Worm (Caenorhabditis elegans): ENCODE data around the gene Y116F11A.6.
A peak's percentile ranks its signal among the peaks of the same experiment; 100 is the strongest.

The Y116F11A.6 gene

ce11 chrV:19760751-19761150, 41.4 kb downstream of the Y116F11A.6 start, which contains the start of gene M162.5:
Gene M162.5, plus strand, starts transcription at chrV:19761051.
- no peak for TF ChIP-seq dve-1 (tag; optimal IDR thresholded peaks at IDR 0.05)

- TF ChIP-seq nfya-1 (tag; optimal IDR thresholded peaks at IDR 0.05) (peak; percentile 77), zip-5 (tag; optimal IDR thresholded peaks at IDR 0.05) (no peak)
Measured at ce11 chrV:19767719-19768118, 48.4 kb downstream of the Y116F11A.6 start.

- TF ChIP-seq mec-3 (tag; optimal IDR thresholded peaks at IDR 0.05; ENCODE audit: borderline replicate concordance) = no peak
- TF ChIP-seq nfya-1 (tag; optimal IDR thresholded peaks at IDR 0.05) = no peak
- TF ChIP-seq ama-1 (optimal IDR thresholded peaks at IDR 0.05) = no peak
- no peak for TF ChIP-seq sox-2 (GFP tag; IDR thresholded peaks at IDR 0.05)
Measured at ce11 chrV:19771660-19772059, 52.3 kb downstream of the Y116F11A.6 start, which contains the start of gene M162.15. Gene M162.15, minus strand, starts transcription at chrV:19771760.

ce11 chrV:19777227-19777626, 57.9 kb downstream of the Y116F11A.6 start, which contains the start of gene fbxa-118:
Gene fbxa-118, minus strand, starts transcription at chrV:19777327.
- TF ChIP-seq ceh-9 (tag; optimal IDR thresholded peaks at IDR 0.05) (no peak), elt-2 (tag; optimal IDR thresholded peaks at IDR 0.05) (no peak), lin-11 (tag; optimal IDR thresholded peaks at IDR 0.05) (no peak), ceh-6 (GFP tag; optimal IDR thresholded peaks at IDR 0.05) (no peak), zip-5 (tag; optimal IDR thresholded peaks at IDR 0.05) (no peak), nfya-1 (tag; optimal IDR thresholded peaks at IDR 0.05) (no peak), pqm-1 (tag; optimal IDR thresholded peaks at IDR 0.05) (no peak), tbx-2 (tag; optimal IDR thresholded peaks at IDR 0.05) (no peak), pat-9 (tag; optimal IDR thresholded peaks at IDR 0.05) (no peak), unc-42 (tag; optimal IDR thresholded peaks at IDR 0.05) (no peak), ceh-24 (tag; optimal IDR thresholded peaks at IDR 0.05) (no peak)

Measured in whole organism, late embryonic.